Worm (Caenorhabditis elegans): ENCODE results near the gene rab-28.
"Not testable (repeated sequence)": the region's sequence is repeated elsewhere in the genome, so short reads cannot be mapped to it uniquely, and the experiment has no call there.

The rab-28 gene

DNA sequence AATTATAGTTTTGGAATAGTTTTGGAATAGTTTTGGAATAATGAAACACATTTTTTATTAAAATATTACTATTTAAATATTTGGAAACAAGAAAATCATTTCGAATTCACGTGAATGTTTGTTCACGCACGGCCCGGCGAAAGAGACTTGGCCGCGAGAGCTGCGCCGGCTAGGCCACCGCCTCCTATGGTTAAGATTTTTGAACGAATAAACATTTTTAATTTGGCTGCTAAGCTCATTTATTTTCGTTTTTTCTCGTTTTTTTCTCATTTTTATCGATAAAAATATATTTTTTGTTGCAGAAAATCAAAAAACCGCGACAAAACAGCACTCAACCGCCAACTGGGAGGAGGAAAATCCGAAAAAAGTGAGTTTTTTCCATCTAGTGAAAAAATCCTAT is 49.3 kb downstream of the rab-28 start, which contains the start of gene C46C2.7:
TSS of gene C46C2.7 (plus strand) at position 301 of the 400 bp plus-strand sequence.
- not testable (repeated sequence) for TF ChIP-seq nhr-23, dmd-4, fos-1 (tag; optimal IDR thresholded peaks at IDR 0.05)

DNA sequence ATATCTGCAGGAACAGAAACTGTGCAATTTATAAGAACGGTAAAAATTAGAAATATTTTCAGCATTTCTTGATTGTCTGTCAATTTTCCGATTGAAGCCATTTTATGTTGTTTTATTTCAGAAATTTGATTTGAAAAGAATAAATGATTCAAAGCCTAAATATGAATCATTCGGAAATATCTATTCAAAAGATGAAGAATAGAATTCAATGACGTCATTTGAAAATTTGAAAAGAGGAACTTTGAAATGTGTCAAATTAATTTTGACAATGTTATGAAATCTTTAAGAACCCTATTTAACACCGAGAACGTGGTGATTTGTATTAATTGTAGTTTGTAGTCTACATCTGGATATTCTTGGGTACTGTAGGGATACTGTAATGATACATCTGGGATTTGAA is 51.3 kb downstream of the rab-28 start, which contains the start of gene C46C2.5:
TSS of gene C46C2.5 (minus strand) at position 101 of the 400 bp plus-strand sequence.
- no peak for TF ChIP-seq ztf-11 (tag; optimal IDR thresholded peaks at IDR 0.05)
- TF ChIP-seq C34F6.9 (tag; optimal IDR thresholded peaks at IDR 0.05): no peak
- no peak for TF ChIP-seq nhr-11 (tag; optimal IDR thresholded peaks at IDR 0.05)
- no peak for TF ChIP-seq nhr-10 (tag; optimal IDR thresholded peaks at IDR 0.05)
- TF ChIP-seq skn-1 (tag; optimal IDR thresholded peaks at IDR 0.05): no peak
- no peak for TF ChIP-seq lsy-2 (tag; optimal IDR thresholded peaks at IDR 0.05)
- TF ChIP-seq ama-1 (optimal IDR thresholded peaks at IDR 0.05): no peak
- no peak for TF ChIP-seq nhr-25 (tag; optimal IDR thresholded peaks at IDR 0.05)
- no peak for TF ChIP-seq lin-39 (tag; optimal IDR thresholded peaks at IDR 0.05)
- TF ChIP-seq lin-11 (tag; optimal IDR thresholded peaks at IDR 0.05): no peak
- no peak for TF ChIP-seq nhr-23 (tag; optimal IDR thresholded peaks at IDR 0.05)
- no peak for TF ChIP-seq unc-55 (GFP tag; optimal IDR thresholded peaks at IDR 0.05)
- no peak for TF ChIP-seq peb-1 (tag; optimal IDR thresholded peaks at IDR 0.05)
- TF ChIP-seq sma-3 (GFP tag; optimal IDR thresholded peaks at IDR 0.05): no peak
- no peak for TF ChIP-seq nhr-237 (tag; optimal IDR thresholded peaks at IDR 0.05)
